Worm (Caenorhabditis elegans): Measurements from ENCODE around the gene C04G6.4.

- TF ChIP-seq him-1 (tag; optimal IDR thresholded peaks at IDR 0.05) (no peak), dao-5 (tag; optimal IDR thresholded peaks at IDR 0.05) (no peak), W03F9.2 (tag; optimal IDR thresholded peaks at IDR 0.05) (no peak)
Measured at ce11 chrII:5066967-5067366, 16.3 kb downstream of the C04G6.4 start.
